Worm (Caenorhabditis elegans): Measurements from ENCODE around the gene K02F3.2.

The K02F3.2 gene

DNA sequence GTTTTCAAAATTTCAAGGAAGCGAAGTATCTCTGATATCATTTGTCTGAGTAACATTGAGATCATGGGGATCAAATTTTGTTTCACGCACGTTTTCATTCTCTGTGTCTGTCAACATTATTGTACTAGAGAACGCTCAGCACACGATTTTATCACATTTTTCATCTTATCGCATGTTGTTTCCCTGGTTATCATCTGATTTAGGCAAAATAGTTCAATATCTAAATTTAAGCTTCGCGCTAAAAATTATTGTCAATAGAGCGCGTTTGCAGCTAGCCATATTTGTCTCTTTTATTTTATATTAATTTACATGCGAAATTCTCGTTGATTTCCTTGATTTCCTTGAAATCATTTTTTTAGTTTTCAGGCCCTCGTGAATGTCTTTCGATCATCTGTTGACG, at the start of gene K02F3.2 (continued):
- TF ChIP-seq aha-1 (tag) (peak; percentile 84), nhr-28 (tag; optimal IDR thresholded peaks at IDR 0.05) (peak; percentile 91), T26A8.4 (GFP tag; IDR thresholded peaks at IDR 0.05) (no peak), aly-2 (tag; optimal IDR thresholded peaks at IDR 0.05) (no peak), spr-3 (GFP tag; optimal IDR thresholded peaks at IDR 0.05) (no peak), Y5F2A.4 (GFP tag; optimal IDR thresholded peaks at IDR 0.05) (no peak), mep-1 (tag; optimal IDR thresholded peaks at IDR 0.05) (peak; percentile 56), mxl-2 (GFP tag; conservative IDR thresholded peaks at IDR 0.05) (no peak), ceh-20 (GFP tag; IDR thresholded peaks at IDR 0.05) (no peak), set-16 (GFP tag; IDR thresholded peaks at IDR 0.05) (no peak), ceh-32 (tag; optimal IDR thresholded peaks at IDR 0.05; ENCODE audit: poor library complexity) (no peak), dmd-8 (GFP tag; IDR thresholded peaks at IDR 0.05) (no peak), hmg-1.1 (GFP tag; IDR thresholded peaks at IDR 0.05) (no peak), lin-1 (GFP tag; IDR thresholded peaks at IDR 0.05) (no peak), lin-15B (tag; optimal IDR thresholded peaks at IDR 0.05) (no peak), ctbp-1 (GFP tag; IDR thresholded peaks at IDR 0.05) (no peak), unc-39 (tag; optimal IDR thresholded peaks at IDR 0.05) (no peak), nhr-48 (tag; optimal IDR thresholded peaks at IDR 0.05) (peak; percentile 53), duxl-1 (tag; optimal IDR thresholded peaks at IDR 0.05; ENCODE audit: poor library complexity) (peak; percentile 17), nhr-77 (tag; optimal IDR thresholded peaks at IDR 0.05) (peak; percentile 84), nhr-10 (tag; optimal IDR thresholded peaks at IDR 0.05) (no peak), egl-27 (tag; optimal IDR thresholded peaks at IDR 0.05) (no peak), ztf-11 (tag; optimal IDR thresholded peaks at IDR 0.05) (no peak), Y105C5A.15 (GFP tag; IDR thresholded peaks at IDR 0.05) (no peak), ZK337.2 (GFP tag; IDR thresholded peaks at IDR 0.05) (no peak), F10B5.3 (tag; optimal IDR thresholded peaks at IDR 0.05) (no peak), tra-1 (GFP tag; IDR thresholded peaks at IDR 0.05) (no peak), zfp-2 (tag; optimal IDR thresholded peaks at IDR 0.05) (no peak), skn-1 (tag; optimal IDR thresholded peaks at IDR 0.05) (no peak), lim-7 (GFP tag; IDR thresholded peaks at IDR 0.05) (no peak), daf-12 (tag; optimal IDR thresholded peaks at IDR 0.05) (no peak), snpc-1.2 (GFP tag; IDR thresholded peaks at IDR 0.05) (no peak), saeg-2 (GFP tag; IDR thresholded peaks at IDR 0.05) (no peak), nhr-6 (tag; optimal IDR thresholded peaks at IDR 0.05) (no peak), snpc-4 (tag; optimal IDR thresholded peaks at IDR 0.05) (no peak), lin-13 (GFP tag; optimal IDR thresholded peaks at IDR 0.05) (no peak), arid-1 (GFP tag; conservative IDR thresholded peaks at IDR 0.05) (no peak), zfp-3 (GFP tag; conservative IDR thresholded peaks at IDR 0.05) (no peak), ceh-82 (tag; optimal IDR thresholded peaks at IDR 0.05) (no peak), zip-2 (tag; optimal IDR thresholded peaks at IDR 0.05) (no peak), nhr-42 (GFP tag; IDR thresholded peaks at IDR 0.05) (no peak), php-3 (GFP tag; IDR thresholded peaks at IDR 0.05) (no peak), ama-1 (optimal IDR thresholded peaks at IDR 0.05) (no peak)

DNA sequence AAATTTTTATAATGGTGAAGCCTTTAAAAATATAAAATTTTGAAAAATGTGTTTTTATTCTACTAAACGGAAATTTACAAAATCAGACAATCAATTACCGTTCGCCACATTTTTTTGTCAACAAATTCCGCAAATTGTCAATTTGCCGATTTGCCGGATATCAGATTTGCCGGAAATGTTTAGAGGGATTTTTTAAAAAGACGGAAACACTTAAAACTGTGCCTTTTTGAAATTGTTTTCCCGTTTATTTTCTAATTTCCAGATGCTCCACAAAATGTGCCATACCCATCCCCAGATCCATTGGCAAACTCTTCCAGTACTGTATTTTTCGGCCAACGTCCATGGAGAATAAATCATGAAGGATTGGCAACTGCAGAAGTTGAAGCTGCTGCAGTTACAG, 48.1 kb upstream of the K02F3.2 start:
- peak in 1 of 2 experiments; percentile 55 for TF ChIP-seq unc-62 (GFP tag; optimal IDR thresholded peaks at IDR 0.05 in 1 of 2)
- no peak for TF ChIP-seq unc-62 (tag; optimal IDR thresholded peaks at IDR 0.05)
- no peak for TF ChIP-seq php-3 (GFP tag; IDR thresholded peaks at IDR 0.05)
- no peak for TF ChIP-seq Y5F2A.4 (GFP tag; optimal IDR thresholded peaks at IDR 0.05)
